Worm (Caenorhabditis elegans) whole organism, L3 larva: Measurements from ENCODE around the gene K11H3.2.

Source experiments
- nhr-11 ChIP-seq: fragments of 150-350 bp; optimal IDR thresholded peaks from 2 replicates; lab custom pipeline; 2014; ENCODE audit warnings: missing biosample characterization, missing genetic modification characterization
- nhr-237 ChIP-seq: fragments of 150-350 bp; optimal IDR thresholded peaks from 2 replicates; lab custom pipeline; 2014; ENCODE audit warnings: missing biosample characterization, missing genetic modification characterization

DNA sequence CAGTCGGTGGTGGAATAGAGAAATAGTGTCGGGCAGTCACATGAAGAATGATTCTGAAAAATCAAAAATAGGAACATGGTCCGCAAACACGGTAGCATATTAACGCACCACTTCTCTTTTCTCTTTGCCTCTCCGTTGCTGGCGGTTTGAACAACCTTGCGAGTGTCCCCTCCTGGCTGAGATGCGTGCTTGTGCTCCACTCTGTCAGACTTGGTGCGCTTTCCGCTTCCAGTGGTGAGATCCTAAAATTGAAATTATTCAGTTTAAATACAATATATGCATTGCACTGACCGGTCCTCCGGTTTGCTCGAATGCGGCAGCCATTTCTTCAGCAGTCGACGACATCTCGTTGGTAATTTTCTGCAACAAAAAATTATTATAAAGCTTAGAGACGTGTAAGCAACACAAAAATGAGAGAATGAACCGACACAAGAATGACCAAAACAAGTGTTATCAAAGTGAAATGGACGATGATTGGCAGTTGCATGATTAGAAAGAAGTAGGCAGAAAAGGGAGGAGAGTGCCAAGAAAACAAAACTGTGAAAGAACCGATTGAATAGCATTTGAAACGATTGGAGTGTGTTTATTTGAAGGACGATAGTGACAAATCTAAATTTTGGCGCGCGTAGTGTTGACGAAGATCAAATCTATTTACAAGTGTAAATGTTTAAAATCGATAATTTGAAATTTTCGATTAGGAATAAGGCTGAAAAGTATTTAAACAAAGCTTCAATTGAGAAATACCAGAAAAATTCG lies 20.9 kb upstream of the K11H3.2 start, which contains the start of gene ZK632.9:
- TF ChIP-seq nhr-237 (tag; lab: Kevin White, UChicago), result no peak
- TF ChIP-seq nhr-11 (tag; lab: Kevin White, UChicago), result no peak
